Fruit fly (Drosophila melanogaster): ENCODE data around the gene CG2926.

dm6 chr3R:5610656-5611055 lies 22.5 kb upstream of the CG2926 start:
- no peak for TF ChIP-seq CG8478 (optimal IDR thresholded peaks at IDR 0.05)
- TF ChIP-seq psq (optimal IDR thresholded peaks at IDR 0.05), result no peak
- no peak for TF ChIP-seq Dll (optimal IDR thresholded peaks at IDR 0.05)
- TF ChIP-seq usp (GFP tag; optimal IDR thresholded peaks at IDR 0.05), result no peak
- TF ChIP-seq pan (optimal IDR thresholded peaks at IDR 0.05), result no peak
